Fruit fly (Drosophila melanogaster): Measurements from ENCODE around the gene mtSSB.

The mtSSB gene

DNA sequence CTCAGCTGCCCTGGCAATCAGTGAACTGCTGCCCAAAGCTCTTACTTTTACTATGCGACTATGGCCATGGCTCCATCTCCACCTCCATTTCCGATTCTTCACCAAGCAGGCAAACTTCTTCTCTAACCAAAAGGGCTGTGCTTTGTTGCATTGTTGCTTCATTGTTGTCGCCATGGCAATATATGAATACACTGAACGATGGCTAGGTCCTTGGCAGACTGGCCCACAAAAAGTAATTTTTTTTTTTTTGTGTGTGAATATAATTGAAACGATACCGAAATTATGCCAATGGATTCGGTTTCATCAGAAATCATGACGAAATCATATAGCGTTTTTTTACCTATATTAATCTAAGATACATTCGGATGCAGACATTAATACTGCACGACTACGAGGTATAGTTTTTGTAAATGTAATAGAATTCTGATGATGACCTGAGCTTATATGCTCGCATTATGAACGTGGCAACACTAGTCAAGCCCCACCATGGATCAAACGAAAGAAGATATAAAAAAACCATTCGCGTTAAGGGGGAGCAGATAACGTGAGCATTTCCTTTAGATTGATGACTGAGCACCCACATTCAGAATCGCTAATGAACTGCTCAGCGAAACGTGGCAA lies 15.1 kb upstream of the mtSSB start:
- TF ChIP-seq CG14655 (GFP tag; optimal IDR thresholded peaks at IDR 0.05) (peak; percentile 24), CG9948 (tag; optimal IDR thresholded peaks at IDR 0.05) (no peak), rn (GFP tag; IDR thresholded peaks at IDR 0.05) (no peak), CG17806 (tag; optimal IDR thresholded peaks at IDR 0.05) (no peak), Ets98B (GFP tag; IDR thresholded peaks at IDR 0.05) (no peak), CG15710 (tag; optimal IDR thresholded peaks at IDR 0.05) (no peak), Snoo (tag; optimal IDR thresholded peaks at IDR 0.05) (no peak)

DNA sequence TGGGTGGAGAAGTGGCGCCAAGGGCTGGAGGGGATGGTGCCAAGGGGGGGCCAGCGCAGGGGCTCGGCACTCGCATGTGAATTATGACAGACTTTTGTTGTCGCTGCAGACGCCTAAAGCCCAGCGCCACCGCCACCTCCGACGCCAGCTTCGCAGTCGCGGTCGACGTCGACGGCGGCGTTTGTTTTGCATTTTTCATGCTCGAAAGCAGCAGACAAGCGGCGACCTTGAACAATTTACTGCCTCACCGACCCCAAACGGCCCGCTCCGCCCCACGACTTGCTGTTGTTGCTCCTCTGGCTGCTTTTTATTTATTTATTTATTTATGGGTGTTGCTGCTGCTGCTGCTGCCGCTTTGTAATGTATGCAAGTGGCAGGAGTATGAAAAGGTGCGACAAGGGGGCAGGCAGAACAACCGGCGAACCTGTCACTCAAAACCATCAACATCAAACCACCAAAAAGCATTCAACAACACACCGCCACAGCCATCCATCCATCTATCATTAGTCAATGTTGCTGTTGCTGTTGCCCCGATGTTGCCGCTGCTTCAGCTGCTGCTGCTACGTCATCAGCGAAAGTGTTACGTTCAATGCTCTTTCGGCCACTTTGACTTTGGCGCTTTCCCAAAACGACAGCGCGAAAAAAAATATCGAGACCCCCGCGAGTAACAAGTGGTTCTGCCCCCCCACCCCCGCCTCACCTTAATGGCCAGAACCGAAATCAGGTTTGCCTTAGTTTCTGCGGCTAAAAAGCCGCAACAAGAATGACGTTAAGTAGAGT lies 13.4 kb upstream of the mtSSB start:
- TF ChIP-seq CG8301 (tag; optimal IDR thresholded peaks at IDR 0.05) (no peak), CG4496 (GFP tag; IDR thresholded peaks at IDR 0.05) (no peak), EcR (GFP tag; optimal IDR thresholded peaks at IDR 0.05) (peak; percentile 46), gl (tag; optimal IDR thresholded peaks at IDR 0.05) (no peak), CG13204 (GFP tag; optimal IDR thresholded peaks at IDR 0.05) (peak; percentile 8), CG10348 (GFP tag; IDR thresholded peaks at IDR 0.05) (no peak)

DNA sequence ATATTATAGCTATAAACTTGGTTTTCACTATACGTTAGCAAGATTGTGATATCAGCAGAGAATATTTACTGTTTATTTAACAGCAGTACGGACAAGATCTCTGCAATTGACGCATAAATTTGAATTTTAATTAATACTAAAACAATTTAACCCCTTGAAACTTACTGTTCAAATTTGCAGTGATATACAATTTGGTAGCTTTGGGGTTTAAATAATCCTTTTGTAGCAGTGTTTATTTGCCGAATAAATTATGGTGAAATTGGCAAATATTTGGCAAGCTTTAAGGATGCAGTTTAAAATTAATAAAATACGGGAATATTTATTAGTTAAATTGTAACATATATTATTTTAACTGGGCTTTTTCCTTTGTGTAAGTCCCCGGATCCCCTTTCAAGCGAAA lies 12.3 kb upstream of the mtSSB start:
- peak; percentile 37 for TF ChIP-seq CG15710 (tag; optimal IDR thresholded peaks at IDR 0.05)
- no peak for TF ChIP-seq rn (GFP tag; IDR thresholded peaks at IDR 0.05)
- TF ChIP-seq Snoo (tag; optimal IDR thresholded peaks at IDR 0.05): no peak
- no peak for TF ChIP-seq CG10348 (GFP tag; IDR thresholded peaks at IDR 0.05)
- TF ChIP-seq Pif1A (GFP tag; optimal IDR thresholded peaks at IDR 0.05): no peak
- TF ChIP-seq CG34367 (tag; optimal IDR thresholded peaks at IDR 0.05): no peak
- peak; percentile 36 for TF ChIP-seq CG14655 (GFP tag; optimal IDR thresholded peaks at IDR 0.05)
- TF ChIP-seq EcR (GFP tag; optimal IDR thresholded peaks at IDR 0.05): no peak
- peak; percentile 36 for TF ChIP-seq Pif1B (GFP tag; optimal IDR thresholded peaks at IDR 0.05)
- TF ChIP-seq CG32121 (GFP tag; IDR thresholded peaks at IDR 0.05): no peak
- no peak for TF ChIP-seq gl (tag; optimal IDR thresholded peaks at IDR 0.05)
- peak; percentile 32 for TF ChIP-seq CG9948 (tag; optimal IDR thresholded peaks at IDR 0.05)
- TF ChIP-seq CG4496 (GFP tag; IDR thresholded peaks at IDR 0.05): no peak
- peak; percentile 43 for TF ChIP-seq CG8159 (tag; optimal IDR thresholded peaks at IDR 0.05)
- peak; percentile 4 for TF ChIP-seq CG8301 (tag; optimal IDR thresholded peaks at IDR 0.05)
- peak; percentile 18 for TF ChIP-seq CG17806 (tag; optimal IDR thresholded peaks at IDR 0.05)
- no peak for TF ChIP-seq Ets98B (GFP tag; IDR thresholded peaks at IDR 0.05)
- no peak for TF ChIP-seq CG12605 (GFP tag; IDR thresholded peaks at IDR 0.05)
- no peak for TF ChIP-seq fd96Ca (GFP tag; IDR thresholded peaks at IDR 0.05)
- TF ChIP-seq D1 (tag; optimal IDR thresholded peaks at IDR 0.05): no peak
- no peak for TF ChIP-seq CG13204 (GFP tag; optimal IDR thresholded peaks at IDR 0.05)

DNA sequence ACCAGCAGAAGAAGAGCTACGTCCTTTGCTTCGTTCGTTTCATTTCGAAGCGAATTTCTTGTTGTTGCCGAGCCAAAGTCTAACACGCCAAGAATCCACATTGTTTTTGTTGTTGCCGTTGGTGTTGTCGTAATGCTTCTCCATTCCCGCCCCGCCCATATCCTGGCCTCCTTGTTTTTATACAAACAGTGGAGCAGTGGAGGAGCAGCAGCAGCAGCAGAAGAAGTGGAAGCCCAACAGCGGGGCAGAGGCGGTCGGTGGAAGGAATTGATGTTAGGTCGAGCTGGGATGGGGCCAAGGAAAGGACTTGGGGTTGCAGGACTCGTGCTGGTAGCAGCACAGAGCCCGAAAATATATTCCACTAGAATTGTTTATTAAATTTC lies 10.3 kb upstream of the mtSSB start:
- TF ChIP-seq CG13204 (GFP tag; optimal IDR thresholded peaks at IDR 0.05) (peak; percentile 61), CG32121 (GFP tag; IDR thresholded peaks at IDR 0.05) (no peak)

DNA sequence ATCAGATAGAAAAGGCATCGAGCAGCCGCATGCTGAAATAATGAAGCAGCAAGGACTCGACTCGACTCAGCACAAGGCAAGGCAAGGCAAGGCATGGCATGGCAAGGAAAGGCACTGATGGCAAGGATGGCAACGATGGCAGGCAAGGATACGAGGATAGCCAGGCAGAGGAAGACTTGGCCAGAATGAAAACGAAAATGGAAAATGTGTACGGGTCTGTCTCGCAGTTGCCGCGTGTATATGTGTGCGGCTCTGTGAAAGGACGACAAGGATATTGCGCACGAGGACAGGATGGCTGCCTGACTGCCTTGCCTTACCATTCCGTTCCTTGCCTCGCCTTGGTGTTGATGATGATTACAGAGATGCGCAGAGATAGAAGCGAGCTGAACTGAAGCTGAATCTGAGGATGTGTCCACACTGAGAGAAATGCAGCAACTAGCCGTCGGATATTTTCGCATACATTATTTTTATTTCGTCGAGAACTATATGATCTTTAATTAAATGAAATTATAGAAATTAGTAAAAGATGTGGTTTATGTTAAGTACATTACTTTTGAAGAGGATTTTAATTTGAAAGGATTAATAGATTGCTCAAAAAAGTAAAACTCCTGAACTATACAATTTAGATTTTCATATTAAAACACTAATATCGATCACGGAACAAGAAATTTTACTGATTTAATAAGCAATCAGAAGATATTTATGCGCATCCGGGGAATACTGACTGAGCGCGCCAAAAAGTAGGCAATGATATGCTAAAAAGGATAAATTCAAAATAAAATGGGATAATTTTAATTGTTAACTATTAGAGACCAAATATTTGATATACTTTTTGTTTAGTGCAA lies 9.6 kb upstream of the mtSSB start:
- peak; percentile 1 for TF ChIP-seq Snoo (tag; optimal IDR thresholded peaks at IDR 0.05)
- TF ChIP-seq CG14655 (GFP tag; optimal IDR thresholded peaks at IDR 0.05): peak; percentile 47
- TF ChIP-seq CG4496 (GFP tag; IDR thresholded peaks at IDR 0.05): no peak
- TF ChIP-seq CG13204 (GFP tag; optimal IDR thresholded peaks at IDR 0.05): no peak
- TF ChIP-seq CG8159 (tag; optimal IDR thresholded peaks at IDR 0.05): peak; percentile 59
- no peak for TF ChIP-seq gl (tag; optimal IDR thresholded peaks at IDR 0.05)
- TF ChIP-seq CG15710 (tag; optimal IDR thresholded peaks at IDR 0.05): peak; percentile 39
- peak; percentile 17 for TF ChIP-seq CG17806 (tag; optimal IDR thresholded peaks at IDR 0.05)
- TF ChIP-seq Pif1A (GFP tag; optimal IDR thresholded peaks at IDR 0.05): peak; percentile 18
- TF ChIP-seq CG8301 (tag; optimal IDR thresholded peaks at IDR 0.05): no peak
- no peak for TF ChIP-seq rn (GFP tag; IDR thresholded peaks at IDR 0.05)
- no peak for TF ChIP-seq CG32121 (GFP tag; IDR thresholded peaks at IDR 0.05)
- peak; percentile 34 for TF ChIP-seq CG9948 (tag; optimal IDR thresholded peaks at IDR 0.05)
- no peak for TF ChIP-seq EcR (GFP tag; optimal IDR thresholded peaks at IDR 0.05)
- TF ChIP-seq CG10348 (GFP tag; IDR thresholded peaks at IDR 0.05): no peak
- TF ChIP-seq Ets98B (GFP tag; IDR thresholded peaks at IDR 0.05): no peak
- TF ChIP-seq CG34367 (tag; optimal IDR thresholded peaks at IDR 0.05): no peak
- no peak for TF ChIP-seq Pif1B (GFP tag; optimal IDR thresholded peaks at IDR 0.05)
- TF ChIP-seq D1 (tag; optimal IDR thresholded peaks at IDR 0.05): no peak
- TF ChIP-seq CG12605 (GFP tag; IDR thresholded peaks at IDR 0.05): no peak
- no peak for TF ChIP-seq fd96Ca (GFP tag; IDR thresholded peaks at IDR 0.05)

All from whole organism, pupa.